Worm (Caenorhabditis elegans) whole organism, early embryonic: ENCODE measurements around the gene xpo-3.
A peak's percentile ranks its signal among the peaks of the same experiment; 100 is the strongest.

ENCODE experiments used
- B0310.2 ChIP-seq: sonication (generic microtip); optimal IDR thresholded peaks from 2 replicates; lab custom pipeline; 2016; ENCODE audit warnings: mild to moderate bottlenecking, missing genetic modification characterization, missing compliant biosample characterization
- F13C5.2 ChIP-seq: sonication (generic microtip); optimal IDR thresholded peaks from 2 replicates; lab custom pipeline; 2017; ENCODE audit warnings: mild to moderate bottlenecking, missing genetic modification characterization, inconsistent platforms, missing compliant biosample characterization
- aly-1 ChIP-seq: sonication (generic microtip); optimal IDR thresholded peaks from 2 replicates; lab custom pipeline; 2016; ENCODE audit warnings: missing genetic modification characterization, missing compliant biosample characterization
- ama-1 ChIP-seq: fragments of 150-350 bp; optimal IDR thresholded peaks from 2 replicates; lab custom pipeline; 2014
- ceh-13 ChIP-seq: fragments of 200-800 bp; sonication (Bioruptor generic); optimal IDR thresholded peaks from 2 replicates; lab custom pipeline; 2018; ENCODE audit warnings: mild to moderate bottlenecking, missing genetic modification characterization, missing compliant biosample characterization
- ceh-36 ChIP-seq: sonication (generic microtip); optimal IDR thresholded peaks from 2 replicates; lab custom pipeline; 2016; ENCODE audit warnings: missing genetic modification characterization, inconsistent platforms, missing compliant biosample characterization
- ets-7 ChIP-seq: sonication (generic microtip); optimal IDR thresholded peaks from 2 replicates; lab custom pipeline; 2016; ENCODE audit warnings: missing genotype, missing genetic modification characterization, missing compliant biosample characterization
- flt-1 ChIP-seq: fragments of 200-800 bp; sonication (Bioruptor generic); IDR thresholded peaks from 2 replicates; pipeline ENCODE4 v1.3.6; 2022; ENCODE audit warnings: missing genetic modification characterization, missing compliant biosample characterization
- hmbx-1 ChIP-seq: sonication (generic microtip); optimal IDR thresholded peaks from 2 replicates; lab custom pipeline; 2016; ENCODE audit warnings: mild to moderate bottlenecking, missing genetic modification characterization, missing compliant biosample characterization
- hmg-4 ChIP-seq: fragments of 200-800 bp; sonication (Bioruptor generic); optimal IDR thresholded peaks from 2 replicates; lab custom pipeline; 2018; ENCODE audit warnings: mild to moderate bottlenecking, missing genetic modification characterization, missing compliant biosample characterization
- hnd-1 ChIP-seq: sonication (generic microtip); optimal IDR thresholded peaks from 2 replicates; lab custom pipeline; 2016; ENCODE audit warnings: missing genetic modification characterization, missing compliant biosample characterization
- pes-1 ChIP-seq: fragments of 200-800 bp; sonication (Bioruptor generic); IDR thresholded peaks from 2 replicates; pipeline ENCODE4 v1.3.6; 2022; ENCODE audit warnings: missing genetic modification reagents, missing genetic modification characterization, missing compliant biosample characterization
- scrt-1 ChIP-seq: fragments of 200-800 bp; sonication (Bioruptor generic); IDR thresholded peaks from 2 replicates; pipeline ENCODE4 v1.3.6; 2022; ENCODE audit warnings: missing genetic modification characterization, missing compliant biosample characterization
- sea-1 ChIP-seq: fragments of 200-800 bp; sonication (Bioruptor generic); conservative IDR thresholded peaks from 2 replicates; pipeline ENCODE4 v1.3.6; 2022; ENCODE audit warnings: missing genetic modification characterization, missing compliant biosample characterization
- tbx-11 ChIP-seq: fragments of 200-800 bp; sonication (Bioruptor generic); IDR thresholded peaks from 2 replicates; pipeline ENCODE4 v1.3.6; 2022; ENCODE audit warnings: missing genetic modification characterization, missing compliant biosample characterization
- tbx-37 ChIP-seq: fragments of 200-800 bp; sonication (Bioruptor generic); conservative IDR thresholded peaks from 2 replicates; pipeline ENCODE4 v1.3.6; 2022; ENCODE audit warnings: missing genetic modification reagents, missing genetic modification characterization, missing compliant biosample characterization
- tra-4 ChIP-seq: sonication (generic microtip); optimal IDR thresholded peaks from 2 replicates; lab custom pipeline; 2017; ENCODE audit warnings: missing genetic modification characterization, missing compliant biosample characterization

Gene xpo-3

ce11 chrIV:7920126-7920525 lies 3.7 kb downstream of the xpo-3 start, which contains the start of gene C49H3.16:
TSS of gene C49H3.16 (plus strand) at chrIV:7920426.
- TF ChIP-seq flt-1 (GFP tag; lab: Robert Waterston, UW) (no peak), ets-7 (tag; lab: Kevin White, UChicago) (no peak), scrt-1 (no peak), ama-1 (no peak), pes-1 (GFP tag; lab: Robert Waterston, UW) (no peak), B0310.2 (tag; lab: Kevin White, UChicago) (no peak), ceh-13 (GFP tag; lab: Kevin White, UChicago) (no peak), hnd-1 (no peak), tra-4 (no peak), sea-1 (GFP tag; lab: Robert Waterston, UW) (no peak)

- TF ChIP-seq sea-1 (GFP tag; lab: Robert Waterston, UW) (no peak), hmbx-1 (no peak), ama-1 (no peak), ets-7 (tag; lab: Kevin White, UChicago) (no peak), pes-1 (GFP tag; lab: Robert Waterston, UW) (no peak), tbx-37 (GFP tag; lab: Robert Waterston, UW) (no peak), F13C5.2 (no peak), tra-4 (no peak), aly-1 (tag; lab: Kevin White, UChicago) (no peak), hmg-4 (GFP tag; lab: Kevin White, UChicago) (no peak), ceh-13 (GFP tag; lab: Kevin White, UChicago) (no peak), hnd-1 (no peak), ceh-36 (tag; lab: Kevin White, UChicago) (no peak), tbx-11 (GFP tag; lab: Robert Waterston, UW) (no peak), scrt-1 (no peak), B0310.2 (tag; lab: Kevin White, UChicago) (no peak), flt-1 (GFP tag; lab: Robert Waterston, UW) (no peak)
Observed at ce11 chrIV:7917881-7918280, 6.0 kb downstream of the xpo-3 start.

ce11 chrIV:7916907-7917306 lies 6.9 kb downstream of the xpo-3 start:
- TF ChIP-seq hnd-1 (no peak), B0310.2 (tag; lab: Kevin White, UChicago) (no peak), tbx-11 (GFP tag; lab: Robert Waterston, UW) (no peak), pes-1 (GFP tag; lab: Robert Waterston, UW) (no peak), tra-4 (no peak), ceh-36 (tag; lab: Kevin White, UChicago) (no peak), flt-1 (GFP tag; lab: Robert Waterston, UW) (no peak), ceh-13 (GFP tag; lab: Kevin White, UChicago) (no peak), aly-1 (tag; lab: Kevin White, UChicago) (no peak), hmg-4 (GFP tag; lab: Kevin White, UChicago) (no peak), hmbx-1 (no peak), sea-1 (GFP tag; lab: Robert Waterston, UW) (no peak), tbx-37 (GFP tag; lab: Robert Waterston, UW) (no peak), scrt-1 (no peak), ets-7 (tag; lab: Kevin White, UChicago) (no peak), F13C5.2 (no peak), ama-1 (no peak)

- TF ChIP-seq tbx-11 (GFP tag; lab: Robert Waterston, UW) (no peak), tra-4 (no peak), ceh-36 (tag; lab: Kevin White, UChicago) (no peak), flt-1 (GFP tag; lab: Robert Waterston, UW) (no peak), aly-1 (tag; lab: Kevin White, UChicago) (no peak), hnd-1 (no peak), tbx-37 (GFP tag; lab: Robert Waterston, UW) (no peak), F13C5.2 (no peak), hmbx-1 (no peak), hmg-4 (GFP tag; lab: Kevin White, UChicago) (no peak), ets-7 (tag; lab: Kevin White, UChicago) (no peak), ama-1 (no peak), sea-1 (GFP tag; lab: Robert Waterston, UW) (no peak), scrt-1 (no peak), ceh-13 (GFP tag; lab: Kevin White, UChicago) (no peak), pes-1 (GFP tag; lab: Robert Waterston, UW) (no peak), B0310.2 (tag; lab: Kevin White, UChicago) (no peak)
Observed at ce11 chrIV:7914991-7915390, 8.8 kb downstream of the xpo-3 start, which contains the start of gene C49H3.4. TSS of gene C49H3.4 (plus strand) at chrIV:7915291.

- TF ChIP-seq tbx-11 (GFP tag; lab: Robert Waterston, UW) (no peak), flt-1 (GFP tag; lab: Robert Waterston, UW) (no peak), ceh-36 (tag; lab: Kevin White, UChicago) (no peak), sea-1 (GFP tag; lab: Robert Waterston, UW) (no peak), hmbx-1 (no peak), pes-1 (GFP tag; lab: Robert Waterston, UW) (no peak), tra-4 (no peak), scrt-1 (no peak), hmg-4 (GFP tag; lab: Kevin White, UChicago) (no peak), ceh-13 (GFP tag; lab: Kevin White, UChicago) (no peak), aly-1 (tag; lab: Kevin White, UChicago) (no peak), F13C5.2 (no peak), B0310.2 (tag; lab: Kevin White, UChicago) (no peak), ets-7 (tag; lab: Kevin White, UChicago) (no peak), hnd-1 (no peak)
Observed at ce11 chrIV:7910197-7910735, 13.6 kb downstream of the xpo-3 start, which contains the start of the genes npp-27 and ntl-4. TSS of gene npp-27 (minus strand) at chrIV:7910247. TSS of gene ntl-4 (plus strand) at chrIV:7910575.

- TF ChIP-seq hmg-4 (GFP tag; lab: Kevin White, UChicago) (peak; percentile 31), ceh-13 (GFP tag; lab: Kevin White, UChicago) (no peak)
Observed at ce11 chrIV:7909455-7910141, 14.2 kb downstream of the xpo-3 start.

- TF ChIP-seq hnd-1 (no peak), scrt-1 (no peak), ceh-36 (tag; lab: Kevin White, UChicago) (no peak), aly-1 (tag; lab: Kevin White, UChicago) (no peak), pes-1 (GFP tag; lab: Robert Waterston, UW) (no peak), B0310.2 (tag; lab: Kevin White, UChicago) (no peak), ets-7 (tag; lab: Kevin White, UChicago) (no peak), ama-1 (no peak), flt-1 (GFP tag; lab: Robert Waterston, UW) (no peak), hmg-4 (GFP tag; lab: Kevin White, UChicago) (no peak), ceh-13 (GFP tag; lab: Kevin White, UChicago) (no peak), tbx-37 (GFP tag; lab: Robert Waterston, UW) (no peak), tbx-11 (GFP tag; lab: Robert Waterston, UW) (no peak), F13C5.2 (no peak)
Observed at ce11 chrIV:7906643-7907042, 17.2 kb downstream of the xpo-3 start.
